Worm (Caenorhabditis elegans) whole organism, mixed stage, embryonic: ENCODE data around the gene T07H3.7.

Experiments used
- M03D4.4 ChIP-seq: sonication (generic microtip); optimal IDR thresholded peaks from 2 replicates; lab custom pipeline; 2017; ENCODE audit warnings: mild to moderate bottlenecking, missing genetic modification characterization, missing compliant biosample characterization
- bed-3 ChIP-seq: fragments of 200-800 bp; sonication (Bioruptor generic); optimal IDR thresholded peaks from 3 replicates; lab custom pipeline; 2018; ENCODE audit warnings: mild to moderate bottlenecking, missing genetic modification characterization, moderate library complexity, missing compliant biosample characterization
- ceh-39 ChIP-seq: fragments of 150-350 bp; optimal IDR thresholded peaks from 2 replicates; lab custom pipeline; 2014; ENCODE audit warnings: missing biosample characterization, missing genetic modification characterization
- ceh-43 ChIP-seq: fragments of 200-800 bp; sonication (Bioruptor generic); optimal IDR thresholded peaks from 2 replicates; lab custom pipeline; 2018; ENCODE audit warnings: mild to moderate bottlenecking, missing genetic modification characterization, moderate library complexity, missing compliant biosample characterization
- ceh-83 ChIP-seq: fragments of 200-800 bp; sonication (Bioruptor generic); optimal IDR thresholded peaks from 2 replicates; lab custom pipeline; 2018; ENCODE audit warnings: mild to moderate bottlenecking, missing genetic modification characterization, missing compliant biosample characterization
- cnd-1 ChIP-seq: fragments of 200-800 bp; sonication (Bioruptor generic); optimal IDR thresholded peaks from 2 replicates; lab custom pipeline; 2018; ENCODE audit warnings: mild to moderate bottlenecking, missing genetic modification characterization, missing compliant biosample characterization
- drap-1 ChIP-seq: fragments of 200-800 bp; sonication (Bioruptor generic); optimal IDR thresholded peaks from 3 replicates; lab custom pipeline; 2018; ENCODE audit warnings: mild to moderate bottlenecking, missing genetic modification characterization, missing compliant biosample characterization
- elt-1 ChIP-seq: sonication (generic microtip); optimal IDR thresholded peaks from 2 replicates; lab custom pipeline; 2017; ENCODE audit warnings: missing genetic modification characterization, mild to moderate bottlenecking, missing compliant biosample characterization, antibody characterized with exemption, moderate library complexity, borderline replicate concordance; ENCODE audit not compliant: insufficient read depth
- elt-3 ChIP-seq: fragments of 150-350 bp; optimal IDR thresholded peaks from 2 replicates; lab custom pipeline; 2014; ENCODE audit warnings: missing biosample characterization, missing genetic modification characterization
- flh-1 ChIP-seq: fragments of 200-800 bp; sonication (Bioruptor generic); optimal IDR thresholded peaks from 2 replicates; lab custom pipeline; 2018; ENCODE audit warnings: mild to moderate bottlenecking, missing genetic modification characterization, moderate library complexity, missing compliant biosample characterization
- hlh-1 ChIP-seq: fragments of 150-350 bp; optimal IDR thresholded peaks from 2 replicates; lab custom pipeline; 2014; ENCODE audit warnings: missing biosample characterization, missing genetic modification reagents, missing genetic modification characterization
- lin-13 ChIP-seq: fragments of 150-350 bp; optimal IDR thresholded peaks from 2 replicates; lab custom pipeline; 2014; ENCODE audit warnings: missing biosample characterization, missing genetic modification characterization
- lsy-2 ChIP-seq: fragments of 150-350 bp; optimal IDR thresholded peaks from 2 replicates; lab custom pipeline; 2014; ENCODE audit warnings: missing biosample characterization, missing genetic modification characterization
- mab-5 ChIP-seq: fragments of 150-350 bp; optimal IDR thresholded peaks from 2 replicates; lab custom pipeline; 2014; ENCODE audit warnings: missing biosample characterization, missing genetic modification characterization
- mep-1 ChIP-seq: fragments of 150-350 bp; optimal IDR thresholded peaks from 2 replicates; lab custom pipeline; 2017; ENCODE audit warnings: missing biosample characterization, missing genetic modification reagents, missing genetic modification characterization, inconsistent platforms
- mls-2 ChIP-seq: sonication (generic microtip); optimal IDR thresholded peaks from 2 replicates; lab custom pipeline; 2016; ENCODE audit warnings: mild to moderate bottlenecking, missing genetic modification characterization, moderate library complexity, missing compliant biosample characterization
- nhr-12 ChIP-seq: fragments of 150-350 bp; optimal IDR thresholded peaks from 2 replicates; lab custom pipeline; 2014; ENCODE audit warnings: missing biosample characterization, missing genetic modification characterization
- nhr-2 ChIP-seq: fragments of 150-350 bp; optimal IDR thresholded peaks from 2 replicates; lab custom pipeline; 2014; ENCODE audit warnings: missing biosample characterization, missing genetic modification characterization
- nhr-237 ChIP-seq: fragments of 150-350 bp; optimal IDR thresholded peaks from 2 replicates; lab custom pipeline; 2014; ENCODE audit warnings: missing biosample characterization, missing genetic modification characterization
- nhr-28 ChIP-seq: fragments of 150-350 bp; optimal IDR thresholded peaks from 2 replicates; lab custom pipeline; 2014; ENCODE audit warnings: missing biosample characterization, missing genetic modification characterization
- nhr-76 ChIP-seq: sonication (generic microtip); optimal IDR thresholded peaks from 2 replicates; lab custom pipeline; 2017; ENCODE audit warnings: missing biosample characterization, missing genetic modification characterization
- sem-2 ChIP-seq: fragments of 200-800 bp; sonication (Bioruptor generic); optimal IDR thresholded peaks from 2 replicates; lab custom pipeline; 2018; ENCODE audit warnings: mild to moderate bottlenecking, missing genetic modification characterization, missing compliant biosample characterization
- snpc-4 ChIP-seq: fragments of 150-350 bp; optimal IDR thresholded peaks from 2 replicates; lab custom pipeline; 2014; ENCODE audit warnings: missing biosample characterization, missing genetic modification characterization
- sptf-1 ChIP-seq: sonication (generic microtip); optimal IDR thresholded peaks from 2 replicates; lab custom pipeline; 2017; ENCODE audit warnings: mild to moderate bottlenecking, missing genetic modification characterization, moderate library complexity, missing compliant biosample characterization
- tbx-8 ChIP-seq: fragments of 200-800 bp; sonication (Bioruptor generic); optimal IDR thresholded peaks from 2 replicates; lab custom pipeline; 2018; ENCODE audit warnings: mild to moderate bottlenecking, missing genetic modification characterization, moderate library complexity, missing compliant biosample characterization
- unc-120 ChIP-seq: sonication (generic microtip); optimal IDR thresholded peaks from 2 replicates; lab custom pipeline; 2017; ENCODE audit warnings: missing genetic modification characterization, missing compliant biosample characterization; ENCODE audit not compliant: poor library complexity, severe bottlenecking
- unc-39 ChIP-seq: fragments of 150-350 bp; optimal IDR thresholded peaks from 2 replicates; lab custom pipeline; 2014; ENCODE audit warnings: missing biosample characterization, missing genetic modification characterization
- unc-62 ChIP-seq: fragments of 150-350 bp; optimal IDR thresholded peaks from 2 replicates; lab custom pipeline; 2014; ENCODE audit warnings: missing biosample characterization, missing genetic modification reagents, missing genetic modification characterization
- zip-8 ChIP-seq: fragments of 150-350 bp; optimal IDR thresholded peaks from 2 replicates; lab custom pipeline; 2014; ENCODE audit warnings: missing biosample characterization, missing genetic modification characterization
- ztf-11 ChIP-seq: fragments of 150-350 bp; optimal IDR thresholded peaks from 2 replicates; lab custom pipeline; 2014; ENCODE audit warnings: missing biosample characterization, missing genetic modification characterization

Gene T07H3.7

DNA sequence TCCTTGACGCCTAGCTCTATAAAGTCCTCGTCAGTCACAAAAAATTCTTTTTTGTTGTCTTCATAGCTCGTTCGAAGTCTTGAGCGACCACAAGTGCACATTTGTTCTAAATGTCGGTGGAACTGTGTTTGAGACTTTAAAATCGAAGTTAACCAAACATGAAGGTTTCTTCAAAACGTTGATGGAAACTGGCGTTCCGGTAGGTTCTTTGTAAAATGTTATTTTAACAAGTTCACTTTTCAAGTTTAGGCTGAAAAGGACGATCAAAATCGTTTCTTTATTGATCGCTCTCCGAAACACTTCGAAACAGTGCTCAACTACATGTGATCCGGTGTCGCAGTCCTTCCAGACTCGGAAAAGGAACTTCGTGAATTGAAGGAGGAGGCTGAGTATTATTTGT, 34.8 kb upstream of the T07H3.7 start, which contains the start of gene fbxa-160:
TSS of gene fbxa-160 (minus strand) at position 101 of the 400 bp plus-strand sequence.
- no peak for TF ChIP-seq unc-39 (tag; lab: Kevin White, UChicago)
- no peak for TF ChIP-seq tbx-8 (GFP tag; lab: Kevin White, UChicago)
- TF ChIP-seq mls-2, result no peak
- TF ChIP-seq ceh-43, result no peak
- no peak for TF ChIP-seq ceh-39 (tag; lab: Kevin White, UChicago)
- TF ChIP-seq nhr-237 (tag; lab: Kevin White, UChicago), result no peak
- no peak for TF ChIP-seq lsy-2 (tag; lab: Kevin White, UChicago)
- TF ChIP-seq ceh-83 (GFP tag; lab: Kevin White, UChicago), result no peak
- TF ChIP-seq nhr-2 (tag; lab: Kevin White, UChicago), result no peak

DNA sequence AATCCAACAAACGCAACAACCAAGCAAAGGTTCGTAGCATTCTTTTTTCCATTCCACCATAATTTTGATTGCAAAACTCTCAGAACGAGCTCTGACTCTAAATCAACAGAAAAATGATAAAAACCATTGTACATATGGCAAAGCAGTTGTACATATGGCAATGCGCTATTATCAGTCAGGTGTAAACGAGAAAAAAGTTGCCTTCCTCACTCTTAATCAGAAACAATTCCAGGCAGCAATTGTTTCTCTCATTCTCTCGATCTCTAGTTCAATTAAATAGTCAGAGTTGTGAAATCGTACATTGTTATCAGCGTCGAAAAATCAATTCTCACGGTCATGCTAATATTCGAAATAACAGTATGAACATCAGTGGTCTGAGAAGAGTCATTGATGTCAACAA, 32.0 kb upstream of the T07H3.7 start:
- TF ChIP-seq nhr-76 (tag; lab: Kevin White, UChicago) (no peak), flh-1 (GFP tag; lab: Kevin White, UChicago) (no peak), ztf-11 (tag; lab: Kevin White, UChicago) (no peak), hlh-1 (no peak), sptf-1 (tag; lab: Kevin White, UChicago) (no peak), ceh-83 (GFP tag; lab: Kevin White, UChicago) (no peak)

DNA sequence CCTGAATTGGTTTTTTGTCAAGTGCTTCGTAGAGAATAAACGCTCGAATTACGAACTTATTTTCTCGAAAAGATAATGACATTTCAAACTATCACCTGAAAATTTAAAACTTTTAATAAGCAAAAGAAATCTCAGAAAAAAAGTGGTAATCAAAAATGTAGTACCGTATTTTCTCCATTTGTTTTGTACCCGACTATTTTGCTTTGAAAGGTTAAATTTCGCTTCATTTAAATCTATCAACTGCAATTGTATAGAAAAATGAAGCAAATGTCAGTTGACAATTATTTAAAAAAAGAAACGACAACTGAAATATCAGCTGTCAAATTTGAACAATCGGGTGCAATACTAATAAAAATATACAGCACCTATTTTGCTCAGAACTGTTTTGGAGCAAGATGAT, 31.4 kb upstream of the T07H3.7 start, which contains the start of gene fbxa-158:
TSS of gene fbxa-158 (minus strand) at position 101 of the 400 bp plus-strand sequence.
- TF ChIP-seq ceh-39 (tag; lab: Kevin White, UChicago) (no peak), mep-1 (tag; lab: Kevin White, UChicago) (no peak), unc-120 (tag; lab: Kevin White, UChicago) (no peak), snpc-4 (tag; lab: Kevin White, UChicago) (no peak), lsy-2 (tag; lab: Kevin White, UChicago) (no peak), cnd-1 (tag; lab: Kevin White, UChicago) (no peak), ztf-11 (tag; lab: Kevin White, UChicago) (no peak), elt-3 (tag; lab: Kevin White, UChicago) (no peak), mls-2 (no peak), drap-1 (GFP tag; lab: Kevin White, UChicago) (no peak), mab-5 (tag; lab: Kevin White, UChicago) (no peak), flh-1 (GFP tag; lab: Kevin White, UChicago) (no peak), zip-8 (tag; lab: Kevin White, UChicago) (no peak), nhr-76 (tag; lab: Kevin White, UChicago) (no peak), sptf-1 (tag; lab: Kevin White, UChicago) (no peak), ceh-83 (GFP tag; lab: Kevin White, UChicago) (no peak), ceh-43 (no peak)

DNA sequence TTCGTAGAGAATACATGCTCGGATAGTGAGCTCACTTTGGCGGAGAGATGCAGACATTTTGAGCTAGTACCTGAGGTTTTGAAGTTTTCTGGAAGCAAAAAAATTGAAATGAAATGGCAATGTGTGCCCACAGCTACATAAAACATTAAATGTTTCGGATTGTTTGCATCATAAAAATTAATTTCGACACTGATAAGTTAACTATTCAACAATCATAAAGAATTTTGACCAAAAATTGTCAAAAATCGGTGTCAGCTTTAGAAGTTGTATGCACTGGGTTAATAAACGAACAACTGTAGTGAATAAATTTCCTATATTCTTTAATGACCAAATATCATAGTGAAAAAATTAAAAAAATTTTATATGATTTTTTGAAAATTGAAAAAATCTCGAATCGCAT, 29.2 kb upstream of the T07H3.7 start, which contains the start of gene fbxa-166:
TSS of gene fbxa-166 (minus strand) at position 101 of the 400 bp plus-strand sequence.
- no peak for TF ChIP-seq snpc-4 (tag; lab: Kevin White, UChicago)
- TF ChIP-seq elt-1 (tag; lab: Kevin White, UChicago), result no peak
- no peak for TF ChIP-seq M03D4.4 (tag; lab: Kevin White, UChicago)
- no peak for TF ChIP-seq lin-13 (tag; lab: Kevin White, UChicago)
- TF ChIP-seq mep-1 (tag; lab: Kevin White, UChicago), result no peak
- TF ChIP-seq sem-2, result no peak
- no peak for TF ChIP-seq nhr-2 (tag; lab: Kevin White, UChicago)
- no peak for TF ChIP-seq lsy-2 (tag; lab: Kevin White, UChicago)
- TF ChIP-seq nhr-28 (tag; lab: Kevin White, UChicago), result no peak
- no peak for TF ChIP-seq nhr-237 (tag; lab: Kevin White, UChicago)
- TF ChIP-seq nhr-12, result no peak
- no peak for TF ChIP-seq zip-8 (tag; lab: Kevin White, UChicago)
- TF ChIP-seq unc-62 (GFP tag; lab: Kevin White, UChicago), result no peak
- TF ChIP-seq, all 35 proteins: peak for 0

DNA sequence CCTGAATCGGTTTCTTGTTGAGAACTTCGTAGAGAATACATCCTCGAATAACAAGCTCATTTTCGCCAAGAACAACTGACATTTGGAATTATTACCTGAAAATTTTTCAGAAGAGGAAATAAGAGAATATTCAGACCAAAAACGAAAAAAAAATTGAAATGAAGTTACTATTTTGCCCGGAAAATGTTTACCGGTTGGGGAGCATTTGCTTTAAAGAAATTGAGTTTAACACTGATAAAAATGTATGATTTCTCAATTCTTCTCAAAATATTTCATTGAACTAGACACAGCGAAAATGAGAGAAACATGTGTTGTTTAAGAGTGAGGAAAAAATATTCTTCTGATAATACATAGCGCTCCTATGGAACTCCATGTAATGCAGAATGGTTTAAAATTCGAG, 26.6 kb upstream of the T07H3.7 start, which contains the start of gene fbxa-165:
TSS of gene fbxa-165 (minus strand) at position 101 of the 400 bp plus-strand sequence.
- no peak for TF ChIP-seq drap-1 (GFP tag; lab: Kevin White, UChicago)
- no peak for TF ChIP-seq tbx-8 (GFP tag; lab: Kevin White, UChicago)
- TF ChIP-seq nhr-12, result no peak
- no peak for TF ChIP-seq mab-5 (tag; lab: Kevin White, UChicago)
- TF ChIP-seq bed-3 (GFP tag; lab: Kevin White, UChicago), result no peak
- no peak for TF ChIP-seq snpc-4 (tag; lab: Kevin White, UChicago)
- TF ChIP-seq M03D4.4 (tag; lab: Kevin White, UChicago), result no peak
- TF ChIP-seq lin-13 (tag; lab: Kevin White, UChicago), result no peak
